Fruit fly (Drosophila melanogaster): ENCODE data around the gene ed.
A peak's percentile ranks its signal among the peaks of the same experiment; 100 is the strongest.

ed gene

DNA sequence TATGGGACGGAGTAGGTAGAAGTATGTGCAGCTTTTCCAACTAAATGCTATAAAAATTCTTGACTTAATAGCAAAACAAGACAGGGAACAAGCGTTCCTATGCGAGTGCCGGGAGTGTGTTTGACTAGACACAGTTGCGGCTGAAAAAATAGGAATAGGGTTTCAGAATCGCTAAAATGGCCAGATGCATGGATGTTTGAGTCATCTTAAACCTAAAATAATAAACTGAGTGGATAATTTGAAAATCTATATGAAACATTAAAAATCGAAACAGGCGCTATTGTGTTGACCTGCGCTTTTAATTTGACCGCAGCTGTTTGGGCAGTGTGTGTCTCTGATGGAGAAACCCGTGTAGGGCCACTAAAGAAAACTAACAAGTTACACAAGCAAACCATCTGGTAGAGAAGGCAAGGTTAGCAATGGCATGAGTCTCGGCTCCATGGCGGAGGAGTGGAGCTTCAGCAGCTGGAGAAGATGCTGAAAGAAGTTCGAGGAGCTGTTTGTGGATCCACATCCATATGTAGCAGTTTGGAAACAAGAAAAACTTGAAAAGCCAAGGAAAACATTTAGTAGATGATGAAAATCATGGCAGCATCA is 62.6 kb downstream of the ed start (continued):
- TF ChIP-seq CG6813 (GFP tag; optimal IDR thresholded peaks at IDR 0.05) (peak; percentile 50), chn (GFP tag; optimal IDR thresholded peaks at IDR 0.05) (peak; percentile 60), CG2120 (GFP tag; optimal IDR thresholded peaks at IDR 0.05) (peak; percentile 83), CG13424 (tag; optimal IDR thresholded peaks at IDR 0.05) (peak; percentile 57), unpg (GFP tag; optimal IDR thresholded peaks at IDR 0.05) (peak; percentile 79), tgo (GFP tag; IDR thresholded peaks at IDR 0.05) (peak; percentile 83), CG11504 (tag; optimal IDR thresholded peaks at IDR 0.05) (peak; percentile 79), Dek (tag; optimal IDR thresholded peaks at IDR 0.05) (peak; percentile 50), CG14860 (GFP tag; IDR thresholded peaks at IDR 0.05; ENCODE audit: partially characterized antibody) (no peak), Sox100B (GFP tag; optimal IDR thresholded peaks at IDR 0.05) (peak; percentile 43), CG4617 (GFP tag; optimal IDR thresholded peaks at IDR 0.05; ENCODE audit: borderline replicate concordance) (peak; percentile 9), CG5245 (GFP tag; optimal IDR thresholded peaks at IDR 0.05) (peak; percentile 41), al (GFP tag; IDR thresholded peaks at IDR 0.05) (peak; percentile 26; the same call in 1 of the 2 replicates), CG2202 (tag; optimal IDR thresholded peaks at IDR 0.05) (peak; percentile 11), pb (GFP tag; optimal IDR thresholded peaks at IDR 0.05) (peak; percentile 32), CoRest (tag; optimal IDR thresholded peaks at IDR 0.05) (peak; percentile 67), CG7271 (tag; optimal IDR thresholded peaks at IDR 0.05) (no peak), gce (GFP tag; IDR thresholded peaks at IDR 0.05) (peak; percentile 62; the same call in 1 of the 3 replicates), repo (GFP tag; optimal IDR thresholded peaks at IDR 0.05) (peak; percentile 63), phol (tag; optimal IDR thresholded peaks at IDR 0.05) (peak; percentile 76), psq (GFP tag; optimal IDR thresholded peaks at IDR 0.05) (peak; percentile 19), pita (GFP tag; optimal IDR thresholded peaks at IDR 0.05) (no peak), abd-A (tag; optimal IDR thresholded peaks at IDR 0.05) (no peak), sna (GFP tag; IDR thresholded peaks at IDR 0.05; ENCODE audit: partially characterized antibody) (no peak), CG1602 (GFP tag; optimal IDR thresholded peaks at IDR 0.05) (peak; percentile 74), Six4 (GFP tag; optimal IDR thresholded peaks at IDR 0.05) (peak; percentile 75), gfzf (GFP tag; optimal IDR thresholded peaks at IDR 0.05) (no peak), YL-1 (GFP tag; optimal IDR thresholded peaks at IDR 0.05) (no peak), CG7556 (GFP tag; optimal IDR thresholded peaks at IDR 0.05) (peak; percentile 70), CG6272 (GFP tag; IDR thresholded peaks at IDR 0.05) (peak; percentile 56), CG31365 (tag; optimal IDR thresholded peaks at IDR 0.05) (peak; percentile 12), gt (GFP tag; IDR thresholded peaks at IDR 0.05) (0 out of 2 replicates have a peak, but pooled peaks have one; percentile 14), CG17361 (GFP tag; IDR thresholded peaks at IDR 0.05) (peak; percentile 72; the same call in 2 of the 3 replicates), yki (optimal IDR thresholded peaks at IDR 0.05) (no peak), Bgb (GFP tag; IDR thresholded peaks at IDR 0.05; ENCODE audit: partially characterized antibody) (no peak), E2f1 (GFP tag; IDR thresholded peaks at IDR 0.05) (peak; percentile 79)

DNA sequence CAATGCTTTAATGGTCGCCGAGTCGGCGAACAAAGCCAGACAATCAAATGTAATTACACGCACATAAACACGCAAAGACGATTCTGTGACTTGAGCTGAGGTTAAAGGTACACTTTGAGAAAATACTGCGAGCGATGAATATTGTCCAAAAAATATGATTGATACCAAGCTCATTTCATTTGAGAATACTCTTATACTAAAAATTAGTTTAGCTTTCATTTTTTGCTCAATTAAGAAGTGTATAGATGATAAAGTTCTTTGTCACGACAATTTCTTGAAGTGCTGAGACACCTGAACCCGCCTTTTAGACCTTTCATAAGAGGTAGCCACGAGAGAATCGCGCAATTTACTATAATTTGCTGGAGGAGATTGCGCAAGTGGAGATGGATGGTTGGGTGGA is 65.4 kb downstream of the ed start:
- TF ChIP-seq nmo (GFP tag; optimal IDR thresholded peaks at IDR 0.05) = peak; percentile 5
- TF ChIP-seq dmrt99B (tag; optimal IDR thresholded peaks at IDR 0.05) = peak; percentile 3
- peak; percentile 50 for TF ChIP-seq CG32532 (GFP tag; IDR thresholded peaks at IDR 0.05)
- TF ChIP-seq CG7839 (tag; optimal IDR thresholded peaks at IDR 0.05) = peak; percentile 24
- TF ChIP-seq CG11695 (GFP tag; IDR thresholded peaks at IDR 0.05) = peak; percentile 10; the same call in 1 of the 3 replicates
- TF ChIP-seq Xbp1 (GFP tag; optimal IDR thresholded peaks at IDR 0.05) = peak; percentile 4
- no peak for TF ChIP-seq prd (optimal IDR thresholded peaks at IDR 0.05)
- TF ChIP-seq prd (GFP tag; IDR thresholded peaks at IDR 0.05) = peak; percentile 29; the same call in 2 of the 3 replicates
- TF ChIP-seq unpg (GFP tag; optimal IDR thresholded peaks at IDR 0.05) = peak; percentile 9
- peak; percentile 38 for TF ChIP-seq CG2120 (GFP tag; optimal IDR thresholded peaks at IDR 0.05)
- 0 out of 3 replicates have a peak, but pooled peaks have one; percentile 16 for TF ChIP-seq CG17361 (GFP tag; IDR thresholded peaks at IDR 0.05)
- peak; percentile 21; the same call in 1 of the 2 replicates for TF ChIP-seq slbo (GFP tag; IDR thresholded peaks at IDR 0.05)
- TF ChIP-seq CG12104 (GFP tag; optimal IDR thresholded peaks at IDR 0.05) = no peak
- TF ChIP-seq CG11504 (tag; optimal IDR thresholded peaks at IDR 0.05) = peak; percentile 33
- TF ChIP-seq CG7556 (GFP tag; optimal IDR thresholded peaks at IDR 0.05) = peak; percentile 7
- no peak for TF ChIP-seq cato (GFP tag; optimal IDR thresholded peaks at IDR 0.05; ENCODE audit: borderline replicate concordance)
- TF ChIP-seq MBD-R2 (GFP tag; IDR thresholded peaks at IDR 0.05) = peak; percentile 20; the same call in 1 of the 2 replicates
- TF ChIP-seq Atf3 (GFP tag; optimal IDR thresholded peaks at IDR 0.05) = no peak
- TF ChIP-seq bcd (GFP tag; optimal IDR thresholded peaks at IDR 0.05) = peak; percentile 2
